Worm (Caenorhabditis elegans) whole organism, young adult: ENCODE data around the gene srxa-18.
"Not testable (repeated sequence)": the region's sequence is repeated elsewhere in the genome, so short reads cannot be mapped to it uniquely, and the experiment has no call there.

ENCODE experiments used
- dpl-1 ChIP-seq: fragments of 150-350 bp; optimal IDR thresholded peaks from 2 replicates; lab custom pipeline; 2014; ENCODE audit warnings: missing biosample characterization, missing genetic modification reagents, missing genetic modification characterization
- hlh-26 ChIP-seq: fragments of 200-800 bp; sonication (Bioruptor generic); conservative IDR thresholded peaks from 2 replicates; pipeline ENCODE4 v1.3.6; 2022; ENCODE audit warnings: missing genetic modification reagents, missing genetic modification characterization, missing compliant biosample characterization
- hsf-1 ChIP-seq: fragments of 200-800 bp; sonication (Bioruptor generic); IDR thresholded peaks from 2 replicates; pipeline ENCODE4 v1.3.6; 2022; ENCODE audit warnings: missing genetic modification reagents, missing genetic modification characterization, missing compliant biosample characterization
- nhr-90 ChIP-seq: sonication (generic microtip); optimal IDR thresholded peaks from 2 replicates; lab custom pipeline; 2016; ENCODE audit warnings: missing genotype, mild to moderate bottlenecking, missing genetic modification characterization, missing compliant biosample characterization
- repo-1 ChIP-seq: sonication (generic microtip); optimal IDR thresholded peaks from 2 replicates; lab custom pipeline; 2017; ENCODE audit warnings: mild to moderate bottlenecking, missing genetic modification characterization, missing compliant biosample characterization
- snpc-1.3 ChIP-seq: sonication (generic microtip); optimal IDR thresholded peaks from 2 replicates; lab custom pipeline; 2017; ENCODE audit warnings: missing genetic modification characterization, mild to moderate bottlenecking, missing compliant biosample characterization, antibody characterized with exemption, moderate library complexity, missing genotype, missing genetic modification reagents; ENCODE audit not compliant: insufficient read depth
- unc-62 ChIP-seq: fragments of 150-350 bp; optimal IDR thresholded peaks from 2 replicates; lab custom pipeline; 2014; ENCODE audit warnings: missing biosample characterization, missing genetic modification reagents, missing genetic modification characterization

- TF ChIP-seq nhr-90 (tag; lab: Kevin White, UChicago); repo-1; hsf-1 (GFP tag; lab: Robert Waterston, UW); unc-62 (GFP tag; lab: Kevin White, UChicago); dpl-1 (GFP tag; lab: Kevin White, UChicago); hlh-26 (GFP tag; lab: Robert Waterston, UW); snpc-1.3 (tag; lab: Kevin White, UChicago): not testable (repeated sequence)
Measured at ce11 chrV:10136644-10137043, 15.8 kb upstream of the srxa-18 start.
